Worm (Caenorhabditis elegans) whole organism, mixed stage, embryonic: ENCODE results near the gene bmk-1.

ENCODE experiments used
- ceh-39 ChIP-seq: fragments of 150-350 bp; optimal IDR thresholded peaks from 2 replicates; lab custom pipeline; 2014; ENCODE audit warnings: missing biosample characterization, missing genetic modification characterization
- ceh-43 ChIP-seq: fragments of 200-800 bp; sonication (Bioruptor generic); optimal IDR thresholded peaks from 2 replicates; lab custom pipeline; 2018; ENCODE audit warnings: mild to moderate bottlenecking, missing genetic modification characterization, moderate library complexity, missing compliant biosample characterization
- elt-3 ChIP-seq: fragments of 150-350 bp; optimal IDR thresholded peaks from 2 replicates; lab custom pipeline; 2014; ENCODE audit warnings: missing biosample characterization, missing genetic modification characterization
- lin-13 ChIP-seq: fragments of 150-350 bp; optimal IDR thresholded peaks from 2 replicates; lab custom pipeline; 2014; ENCODE audit warnings: missing biosample characterization, missing genetic modification characterization
- mls-2 ChIP-seq: sonication (generic microtip); optimal IDR thresholded peaks from 2 replicates; lab custom pipeline; 2016; ENCODE audit warnings: mild to moderate bottlenecking, missing genetic modification characterization, moderate library complexity, missing compliant biosample characterization
- nhr-237 ChIP-seq: fragments of 150-350 bp; optimal IDR thresholded peaks from 2 replicates; lab custom pipeline; 2014; ENCODE audit warnings: missing biosample characterization, missing genetic modification characterization
- pha-4 ChIP-seq: fragments of 150-350 bp; optimal IDR thresholded peaks from 2 replicates; lab custom pipeline; 2018; ENCODE audit warnings: missing biosample characterization, missing genetic modification reagents, missing genetic modification characterization
- snpc-4 ChIP-seq: fragments of 150-350 bp; optimal IDR thresholded peaks from 2 replicates; lab custom pipeline; 2014; ENCODE audit warnings: missing biosample characterization, missing genetic modification characterization

DNA sequence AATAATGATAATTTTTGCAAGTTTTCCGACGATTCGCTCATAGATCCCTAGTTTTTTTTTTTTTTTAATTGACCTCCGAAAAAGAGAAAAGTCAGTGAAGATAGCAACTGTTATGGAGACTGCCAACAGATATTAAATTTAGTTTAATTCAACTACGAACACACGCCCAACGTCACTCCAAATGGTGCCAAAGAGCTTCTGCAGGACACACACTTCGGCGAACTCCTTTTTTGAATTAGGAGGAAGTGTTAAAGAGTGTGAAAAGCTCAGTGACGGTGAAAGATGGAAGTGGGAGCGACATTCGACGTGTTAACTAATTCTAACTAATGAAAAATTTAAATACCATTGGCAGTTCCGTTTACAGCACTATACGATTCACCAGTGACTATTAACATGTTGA lies 44.8 kb downstream of the bmk-1 start:
- no peak for TF ChIP-seq snpc-4 (tag; lab: Kevin White, UChicago)
- TF ChIP-seq lin-13: no peak
- no peak for TF ChIP-seq elt-3 (tag; lab: Kevin White, UChicago)
- no peak for TF ChIP-seq ceh-39 (tag; lab: Kevin White, UChicago)
- TF ChIP-seq mls-2 (tag; lab: Kevin White, UChicago): no peak
- TF ChIP-seq ceh-43 (GFP tag; lab: Kevin White, UChicago): no peak
- no peak for TF ChIP-seq nhr-237 (tag; lab: Kevin White, UChicago)
- TF ChIP-seq pha-4 (tag; lab: Kevin White, UChicago): no peak
